Fruit fly (Drosophila melanogaster) whole organism, embryonic: ENCODE data around the gene Ir68b.

Experiments
- Bgb ChIP-seq: fragments of 200-800 bp; sonication (Bioruptor generic); IDR thresholded peaks from 2 replicates; pipeline ENCODE4 v1.3.6; 2022; ENCODE audit warnings: missing biosample characterization, missing genetic modification characterization; ENCODE audit not compliant: partially characterized antibody
- CG10366 ChIP-seq: fragments of 200-800 bp; sonication (Bioruptor generic); IDR thresholded peaks from 2 replicates; pipeline ENCODE4 v1.3.6; 2022; ENCODE audit warnings: missing biosample characterization, missing genetic modification characterization
- CG10959 ChIP-seq: fragments of 200-800 bp; sonication (Bioruptor generic); IDR thresholded peaks from 2 replicates; pipeline ENCODE4 v1.3.6; 2022; ENCODE audit warnings: missing biosample characterization, missing genetic modification characterization
- CG12104 ChIP-seq: fragments of 200-800 bp; sonication (Bioruptor generic); optimal IDR thresholded peaks from 3 replicates; lab custom pipeline; 2016; ENCODE audit warnings: missing biosample characterization, missing genetic modification characterization
- CG12299 ChIP-seq: fragments of 200-800 bp; sonication (Bioruptor generic); optimal IDR thresholded peaks from 2 replicates; lab custom pipeline; 2018; ENCODE audit warnings: missing biosample characterization, mild to moderate bottlenecking, missing genetic modification characterization
- CG13296 ChIP-seq: fragments of 200-800 bp; sonication (Bioruptor generic); optimal IDR thresholded peaks from 3 replicates; lab custom pipeline; 2018; ENCODE audit warnings: missing biosample characterization, mild to moderate bottlenecking, missing genetic modification characterization
- CG1529 ChIP-seq: fragments of 200-800 bp; sonication (Bioruptor generic); optimal IDR thresholded peaks from 3 replicates; lab custom pipeline; 2018; ENCODE audit warnings: missing biosample characterization, missing genetic modification characterization
- CG17361 ChIP-seq: fragments of 200-800 bp; sonication (Bioruptor generic); IDR thresholded peaks from 3 replicates; pipeline ENCODE4 v1.3.6; 2022; ENCODE audit warnings: missing biosample characterization, missing genetic modification characterization
- CG17829 ChIP-seq: fragments of 200-800 bp; optimal IDR thresholded peaks from 2 replicates; lab custom pipeline; 2019; ENCODE audit warnings: missing biosample characterization, mild to moderate bottlenecking, missing genetic modification characterization, moderate library complexity
- CG18476 ChIP-seq: fragments of 200-800 bp; sonication (Bioruptor generic); optimal IDR thresholded peaks from 2 replicates; lab custom pipeline; 2016; ENCODE audit warnings: missing biosample characterization, mild to moderate bottlenecking, missing genetic modification characterization
- CG18599 ChIP-seq: fragments of 200-800 bp; sonication (Bioruptor generic); optimal IDR thresholded peaks from 3 replicates; lab custom pipeline; 2017; ENCODE audit warnings: missing biosample characterization, missing genetic modification characterization, mild to moderate bottlenecking, moderate library complexity, missing genetic modification reagents
- CG2889 ChIP-seq: fragments of 200-800 bp; sonication (Bioruptor generic); IDR thresholded peaks from 3 replicates; pipeline ENCODE4 v1.3.6; 2022; ENCODE audit warnings: missing biosample characterization, missing genetic modification characterization
- CG31441 ChIP-seq: fragments of 200-800 bp; sonication (Bioruptor generic); IDR thresholded peaks from 2 replicates; pipeline ENCODE4 v1.3.6; 2022; ENCODE audit warnings: missing biosample characterization, missing genetic modification characterization
- CG32767 ChIP-seq: fragments of 200-800 bp; sonication (Bioruptor generic); IDR thresholded peaks from 2 replicates; pipeline ENCODE4 v1.3.6; 2022; ENCODE audit warnings: missing biosample characterization, missing genetic modification characterization
- CG34376 ChIP-seq: fragments of 200-800 bp; sonication (Bioruptor generic); optimal IDR thresholded peaks from 2 replicates; lab custom pipeline; 2018; ENCODE audit warnings: missing biosample characterization, mild to moderate bottlenecking, missing genetic modification characterization
- CG3726 ChIP-seq: fragments of 200-800 bp; sonication (Bioruptor generic); IDR thresholded peaks from 3 replicates; pipeline ENCODE4, ENCODE4 v1.3.6; 2022; ENCODE audit warnings: missing biosample characterization, missing genetic modification characterization
- CG4282 ChIP-seq: fragments of 200-800 bp; sonication (Bioruptor generic); optimal IDR thresholded peaks from 2 replicates; lab custom pipeline; 2016; ENCODE audit warnings: missing biosample characterization, missing genetic modification characterization
- CG7271 ChIP-seq: fragments of 200-800 bp; sonication (Bioruptor generic); optimal IDR thresholded peaks from 2 replicates; lab custom pipeline; 2018; ENCODE audit warnings: missing biosample characterization, mild to moderate bottlenecking, missing genetic modification characterization, moderate library complexity
- CG8944 ChIP-seq: fragments of 200-800 bp; sonication (Bioruptor generic); optimal IDR thresholded peaks from 3 replicates; lab custom pipeline; 2016; ENCODE audit warnings: missing biosample characterization, missing genetic modification characterization
- CoRest ChIP-seq: fragments of 200-800 bp; sonication (Bioruptor generic); optimal IDR thresholded peaks from 3 replicates; lab custom pipeline; 2018; ENCODE audit warnings: missing biosample characterization, mild to moderate bottlenecking, missing genetic modification characterization, moderate library complexity
- ERR ChIP-seq: fragments of 200-800 bp; sonication (Bioruptor generic); optimal IDR thresholded peaks from 2 replicates; lab custom pipeline; 2016; ENCODE audit warnings: missing biosample characterization, missing genetic modification characterization
- Fer2 ChIP-seq: fragments of 200-800 bp; sonication (Bioruptor generic); optimal IDR thresholded peaks from 2 replicates; lab custom pipeline; 2018; ENCODE audit warnings: missing biosample characterization, mild to moderate bottlenecking, missing genetic modification characterization, moderate library complexity
- HLH54F ChIP-seq: fragments of 200-800 bp; sonication (Bioruptor generic); optimal IDR thresholded peaks from 3 replicates; lab custom pipeline; 2016; ENCODE audit warnings: missing biosample characterization, missing genetic modification characterization
- HmgZ ChIP-seq: fragments of 200-800 bp; sonication (Bioruptor generic); optimal IDR thresholded peaks from 2 replicates; lab custom pipeline; 2018; ENCODE audit warnings: missing biosample characterization, mild to moderate bottlenecking, missing genetic modification characterization
- Hmr ChIP-seq: fragments of 200-800 bp; sonication (Bioruptor generic); optimal IDR thresholded peaks from 3 replicates; lab custom pipeline; 2017; ENCODE audit warnings: mild to moderate bottlenecking, missing biosample characterization, missing genetic modification reagents, missing genetic modification characterization
- Med ChIP-seq: fragments of 200-800 bp; sonication (Bioruptor generic); peaks from one replicate; lab custom pipeline; 2016; ENCODE audit warnings: missing biosample characterization, missing genetic modification characterization, mild to moderate bottlenecking, inconsistent platforms, moderate library complexity
- Pdp1 ChIP-seq, 2 experiments: fragments of 200-800 bp; sonication (Bioruptor generic); optimal IDR thresholded peaks; 3 replicates each; lab custom pipeline; 2016; ENCODE audit warnings: missing biosample characterization in 2 of 2, missing genetic modification characterization in 2 of 2, mild to moderate bottlenecking in 1 of 2, moderate library complexity in 1 of 2
- Sox100B ChIP-seq: fragments of 200-800 bp; sonication (Bioruptor generic); optimal IDR thresholded peaks from 3 replicates; lab custom pipeline; 2018; ENCODE audit warnings: missing biosample characterization, mild to moderate bottlenecking, missing genetic modification characterization
- Spps ChIP-seq: fragments of 200-800 bp; sonication (Bioruptor generic); optimal IDR thresholded peaks from 2 replicates; lab custom pipeline; 2018; ENCODE audit warnings: missing biosample characterization, mild to moderate bottlenecking, missing genetic modification characterization
- Vsx1 ChIP-seq: fragments of 200-800 bp; sonication (Bioruptor generic); optimal IDR thresholded peaks from 2 replicates; lab custom pipeline; 2017; ENCODE audit warnings: missing biosample characterization, mild to moderate bottlenecking, missing genetic modification characterization, missing genetic modification reagents
- Xrp1 ChIP-seq: fragments of 200-800 bp; sonication (Bioruptor generic); IDR thresholded peaks from 2 replicates; pipeline ENCODE4 v1.3.6; 2022; ENCODE audit warnings: missing biosample characterization, missing genetic modification characterization
- ash1 ChIP-seq: fragments of 200-800 bp; sonication (Bioruptor generic); optimal IDR thresholded peaks from 2 replicates; lab custom pipeline; 2018; ENCODE audit warnings: missing biosample characterization, mild to moderate bottlenecking, missing genetic modification characterization
- bbx ChIP-seq: fragments of 200-800 bp; sonication (Bioruptor generic); IDR thresholded peaks from 2 replicates; pipeline ENCODE4 v1.3.6; 2022; ENCODE audit warnings: missing biosample characterization, missing genetic modification characterization; ENCODE audit not compliant: partially characterized antibody
- corto ChIP-seq: fragments of 200-800 bp; sonication (Bioruptor generic); optimal IDR thresholded peaks from 2 replicates; lab custom pipeline; 2016; ENCODE audit warnings: missing biosample characterization, mild to moderate bottlenecking, missing genetic modification characterization, moderate library complexity
- da ChIP-seq: fragments of 200-800 bp; sonication (Bioruptor generic); optimal IDR thresholded peaks from 2 replicates; lab custom pipeline; 2016; ENCODE audit warnings: missing biosample characterization, missing genetic modification characterization
- dmrt11E ChIP-seq: fragments of 200-800 bp; sonication (Bioruptor generic); optimal IDR thresholded peaks from 3 replicates; lab custom pipeline; 2018; ENCODE audit warnings: missing biosample characterization, mild to moderate bottlenecking, missing genetic modification characterization, moderate library complexity
- fd3F ChIP-seq: fragments of 200-800 bp; sonication (Bioruptor generic); optimal IDR thresholded peaks from 2 replicates; lab custom pipeline; 2018; ENCODE audit warnings: missing biosample characterization, mild to moderate bottlenecking, missing genetic modification characterization, moderate library complexity
- gfzf ChIP-seq: fragments of 200-800 bp; sonication (Bioruptor generic); optimal IDR thresholded peaks from 2 replicates; lab custom pipeline; 2016; ENCODE audit warnings: missing biosample characterization, mild to moderate bottlenecking, missing genetic modification characterization, moderate library complexity
- gsb ChIP-seq: fragments of 200-800 bp; sonication (Bioruptor generic); IDR thresholded peaks from 2 replicates; pipeline ENCODE4 v1.3.6; 2022; ENCODE audit warnings: missing biosample characterization, missing genetic modification characterization
- h ChIP-seq: fragments of >200 bp; optimal IDR thresholded peaks from 2 replicates; lab custom pipeline; 2017
- ind ChIP-seq: fragments of 200-800 bp; sonication (Bioruptor generic); optimal IDR thresholded peaks from 3 replicates; lab custom pipeline; 2016; ENCODE audit warnings: missing biosample characterization, missing genetic modification characterization
- lab ChIP-seq: fragments of 200-800 bp; sonication (Bioruptor generic); optimal IDR thresholded peaks from 3 replicates; lab custom pipeline; 2017; ENCODE audit warnings: missing biosample characterization, missing genetic modification characterization, mild to moderate bottlenecking, moderate library complexity, missing genetic modification reagents
- nau ChIP-seq: fragments of 200-800 bp; sonication (Bioruptor generic); optimal IDR thresholded peaks from 3 replicates; lab custom pipeline; 2017; ENCODE audit warnings: missing biosample characterization, mild to moderate bottlenecking, missing genetic modification characterization, missing genetic modification reagents
- otp ChIP-seq: fragments of 200-800 bp; sonication (Bioruptor generic); IDR thresholded peaks from 3 replicates; pipeline ENCODE4, ENCODE4 v1.3.6; 2022; ENCODE audit warnings: missing biosample characterization, missing genetic modification characterization
- pita ChIP-seq: fragments of 200-800 bp; sonication (Bioruptor generic); optimal IDR thresholded peaks from 2 replicates; lab custom pipeline; 2017; ENCODE audit warnings: missing biosample characterization, mild to moderate bottlenecking, missing genetic modification characterization
- sim ChIP-seq: fragments of 200-800 bp; sonication (Bioruptor generic); IDR thresholded peaks from 2 replicates; pipeline ENCODE4 v1.3.6; 2022; ENCODE audit warnings: missing biosample characterization, missing genetic modification characterization
- sqz ChIP-seq: fragments of 200-800 bp; sonication (Bioruptor generic); optimal IDR thresholded peaks from 3 replicates; lab custom pipeline; 2018; ENCODE audit warnings: missing biosample characterization, mild to moderate bottlenecking, missing genetic modification characterization
- ssp ChIP-seq: fragments of 200-800 bp; sonication (Bioruptor generic); IDR thresholded peaks from 2 replicates; pipeline ENCODE4 v1.3.6; 2022; ENCODE audit warnings: missing biosample characterization, missing genetic modification characterization
- stwl ChIP-seq: fragments of 200-800 bp; sonication (Bioruptor generic); optimal IDR thresholded peaks from 3 replicates; lab custom pipeline; 2018; ENCODE audit warnings: missing biosample characterization, mild to moderate bottlenecking, missing genetic modification characterization, moderate library complexity
- unpg ChIP-seq: fragments of 200-800 bp; sonication (Bioruptor generic); optimal IDR thresholded peaks from 3 replicates; lab custom pipeline; 2018; ENCODE audit warnings: missing biosample characterization, mild to moderate bottlenecking, missing genetic modification characterization, moderate library complexity
- vnd ChIP-seq: fragments of 200-800 bp; sonication (Bioruptor generic); IDR thresholded peaks from 3 replicates; pipeline ENCODE4 v1.3.6; 2022; ENCODE audit warnings: missing biosample characterization, missing genetic modification characterization; ENCODE audit not compliant: partially characterized antibody

The Ir68b gene

dm6 chr3L:12084969-12085690 is 42.1 kb downstream of the Ir68b start (continued):
- TF ChIP-seq Spps (tag; lab: Kevin White, UChicago) (no peak), Med (peak; percentile 6), CG8944 (no peak), bbx (GFP tag; lab: Robert Waterston, UW) (no peak), HLH54F (GFP tag; lab: Kevin White, UChicago) (no peak), sim (GFP tag; lab: Robert Waterston, UW) (no peak), Xrp1 (peak; percentile 19; the same call in 1 of the 2 replicates), CG12299 (tag; lab: Kevin White, UChicago) (no peak), CG1529 (GFP tag; lab: Kevin White, UChicago) (no peak), Pdp1 (GFP tag; optimal IDR thresholded peaks at IDR 0.05; lab: Kevin White, UChicago) (peak in 1 of 2 experiments; percentile 57), stwl (no peak), ssp (no peak), lab (GFP tag; lab: Kevin White, UChicago) (peak; percentile 35), CG7271 (tag; lab: Kevin White, UChicago) (no peak), CG31441 (GFP tag; lab: Robert Waterston, UW) (peak; percentile 52), Sox100B (GFP tag; lab: Kevin White, UChicago) (peak; percentile 10), Hmr (peak; percentile 13), sqz (GFP tag; lab: Kevin White, UChicago) (peak; percentile 21), CG13296 (GFP tag; lab: Kevin White, UChicago) (peak; percentile 28), CG10959 (GFP tag; lab: Robert Waterston, UW) (no peak), CG17361 (peak; percentile 57; the same call in 2 of the 3 replicates), HmgZ (tag; lab: Kevin White, UChicago) (no peak), CG32767 (GFP tag; lab: Robert Waterston, UW) (no peak), CG2889 (no peak), ash1 (GFP tag; lab: Kevin White, UChicago) (no peak), CG18599 (GFP tag; lab: Kevin White, UChicago) (peak; percentile 29), ERR (no peak), dmrt11E (tag; lab: Kevin White, UChicago) (peak; percentile 12), unpg (peak; percentile 52), CoRest (peak; percentile 13), corto (GFP tag; lab: Kevin White, UChicago) (no peak), Vsx1 (GFP tag; lab: Kevin White, UChicago) (no peak), CG17829 (tag; lab: Kevin White, UChicago) (peak; percentile 36)

DNA sequence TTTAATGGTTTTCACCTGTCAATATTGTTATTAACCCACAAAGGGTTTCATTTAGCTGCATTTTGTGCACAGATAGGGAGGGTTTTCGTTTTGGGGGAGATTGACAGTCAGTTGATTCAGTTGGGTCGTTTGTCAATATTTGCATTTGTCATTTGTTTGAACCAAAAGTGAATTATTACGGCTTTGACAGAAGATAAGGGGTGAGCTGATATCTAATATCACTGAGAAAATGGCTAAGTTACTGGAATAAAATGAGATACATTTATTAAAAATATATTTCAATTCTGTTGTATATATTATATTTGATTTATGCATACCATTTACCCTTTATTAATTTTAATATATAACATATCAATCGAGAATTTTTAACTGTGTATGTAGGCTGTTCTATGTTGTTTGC is 43.3 kb downstream of the Ir68b start:
- TF ChIP-seq da (GFP tag; lab: Kevin White, UChicago) (no peak), gsb (no peak), CG17829 (tag; lab: Kevin White, UChicago) (peak; percentile 70), ssp (no peak), otp (GFP tag; lab: Robert Waterston, UW) (peak; percentile 68; the same call in 2 of the 3 replicates), nau (GFP tag; lab: Kevin White, UChicago) (peak; percentile 70), Fer2 (tag; lab: Kevin White, UChicago) (no peak), CG10366 (GFP tag; lab: Robert Waterston, UW) (no peak), gfzf (GFP tag; lab: Kevin White, UChicago) (no peak), fd3F (GFP tag; lab: Kevin White, UChicago) (no peak), CG18476 (GFP tag; lab: Kevin White, UChicago) (no peak), ind (GFP tag; lab: Kevin White, UChicago) (no peak), CG12104 (GFP tag; lab: Kevin White, UChicago) (peak; percentile 39), CG34376 (GFP tag; lab: Kevin White, UChicago) (no peak), CG4282 (GFP tag; lab: Kevin White, UChicago) (no peak), CG3726 (GFP tag; lab: Robert Waterston, UW) (no peak), Bgb (GFP tag; lab: Robert Waterston, UW) (no peak), vnd (no peak), h (lab: Kevin White, UChicago) (no peak), pita (no peak)
